Worm (Caenorhabditis elegans) whole organism, L2 larva: Measurements from ENCODE around the gene F36D3.16.

Source experiments
- ceh-82 ChIP-seq: fragments of 150-350 bp; optimal IDR thresholded peaks from 2 replicates; lab custom pipeline; 2014; ENCODE audit warnings: missing biosample characterization, missing genetic modification characterization
- egl-27 ChIP-seq: sonication (generic microtip); optimal IDR thresholded peaks from 3 replicates; lab custom pipeline; 2017; ENCODE audit warnings: missing biosample characterization, missing genetic modification reagents, missing genetic modification characterization
- elt-1 ChIP-seq: fragments of 150-350 bp; optimal IDR thresholded peaks from 2 replicates; lab custom pipeline; 2014; ENCODE audit warnings: missing biosample characterization, missing genetic modification characterization
- lin-13 ChIP-seq: fragments of 150-350 bp; optimal IDR thresholded peaks from 2 replicates; lab custom pipeline; 2014; ENCODE audit warnings: missing biosample characterization, missing genetic modification reagents, missing genetic modification characterization
- nhr-12 ChIP-seq: fragments of 150-350 bp; optimal IDR thresholded peaks from 2 replicates; lab custom pipeline; 2014; ENCODE audit warnings: missing biosample characterization, missing genetic modification characterization
- nhr-237 ChIP-seq: fragments of 150-350 bp; optimal IDR thresholded peaks from 2 replicates; lab custom pipeline; 2014; ENCODE audit warnings: missing biosample characterization, missing genetic modification characterization
- nhr-6 ChIP-seq: fragments of 150-350 bp; optimal IDR thresholded peaks from 2 replicates; lab custom pipeline; 2014; ENCODE audit warnings: missing biosample characterization, missing genetic modification characterization
- unc-62 ChIP-seq: fragments of 150-350 bp; optimal IDR thresholded peaks from 2 replicates; lab custom pipeline; 2014; ENCODE audit warnings: missing biosample characterization, missing genetic modification reagents, missing genetic modification characterization
- zag-1 ChIP-seq: fragments of 150-350 bp; optimal IDR thresholded peaks from 2 replicates; lab custom pipeline; 2014; ENCODE audit warnings: missing biosample characterization, missing genetic modification characterization

- TF ChIP-seq nhr-237 (no peak), lin-13 (GFP tag; lab: Kevin White, UChicago) (no peak), egl-27 (tag; lab: Kevin White, UChicago) (no peak), unc-62 (GFP tag; lab: Kevin White, UChicago) (no peak), elt-1 (tag; lab: Kevin White, UChicago) (no peak), nhr-6 (tag; lab: Kevin White, UChicago) (no peak), zag-1 (no peak), ceh-82 (tag; lab: Kevin White, UChicago) (no peak), nhr-12 (tag; lab: Kevin White, UChicago) (no peak)
Measured at ce11 chrV:16540657-16541056, 12.8 kb downstream of the F36D3.16 start.
